Fruit fly (Drosophila melanogaster): Measurements from ENCODE around the gene Dscam4.

Gene Dscam4

dm6 chr3L:8315141-8315816 lies 76.8 kb downstream of the Dscam4 start, which contains the start of gene Cpsf6 (continued):
- TF ChIP-seq Ets21C (GFP tag; optimal IDR thresholded peaks at IDR 0.05): peak; percentile 30
- no peak for TF ChIP-seq CG11762 (GFP tag; optimal IDR thresholded peaks at IDR 0.05; ENCODE audit: insufficient read depth)
- TF ChIP-seq Eip78C (GFP tag): peak; percentile 74
- no peak for TF ChIP-seq Sox15 (GFP tag; optimal IDR thresholded peaks at IDR 0.05)
- TF ChIP-seq Smox (GFP tag; optimal IDR thresholded peaks at IDR 0.05): peak; percentile 45
- peak; percentile 14 for TF ChIP-seq Eip93F (GFP tag; optimal IDR thresholded peaks at IDR 0.05)
- TF ChIP-seq salr (GFP tag; optimal IDR thresholded peaks at IDR 0.05): peak in 1 of 2 experiments; percentile 24
- TF ChIP-seq CG11294 (GFP tag; IDR thresholded peaks at IDR 0.05): no peak
- peak; percentile 46 to 58 for TF ChIP-seq ss (GFP tag; optimal IDR thresholded peaks at IDR 0.05)

dm6 chr3L:8318916-8319506 lies 80.6 kb downstream of the Dscam4 start, which contains the start of gene CG43059:
Gene CG43059, minus strand, starts transcription at chr3L:8318966.
- TF ChIP-seq CG8632 (GFP tag; optimal IDR thresholded peaks at IDR 0.05) (no peak), net (GFP tag; optimal IDR thresholded peaks at IDR 0.05) (peak; percentile 45), dsx (GFP tag; optimal IDR thresholded peaks at IDR 0.05; ENCODE audit: poor library complexity, severe bottlenecking) (no peak), fkh (GFP tag; optimal IDR thresholded peaks at IDR 0.05) (no peak), Gug (GFP tag; IDR thresholded peaks at IDR 0.05) (peak; percentile 78), Hr38 (GFP tag; optimal IDR thresholded peaks at IDR 0.05) (no peak), Eip75B (GFP tag; optimal IDR thresholded peaks at IDR 0.05) (peak; percentile 32), salr (GFP tag; optimal IDR thresholded peaks at IDR 0.05) (peak in 1 of 2 experiments; percentile 34), CG11762 (GFP tag; optimal IDR thresholded peaks at IDR 0.05; ENCODE audit: insufficient read depth) (no peak), Lpt (GFP tag; optimal IDR thresholded peaks at IDR 0.05) (peak; percentile 71), CG10631 (GFP tag; optimal IDR thresholded peaks at IDR 0.05) (peak; percentile 52), Sox14 (GFP tag; optimal IDR thresholded peaks at IDR 0.05) (peak; percentile 27), CG32006 (GFP tag; optimal IDR thresholded peaks at IDR 0.05) (peak; percentile 88), CG6163 (GFP tag; IDR thresholded peaks at IDR 0.05) (peak; percentile 87), Eip78C (GFP tag) (peak; percentile 68), lz (GFP tag; optimal IDR thresholded peaks at IDR 0.05) (no peak), achi (GFP tag; optimal IDR thresholded peaks at IDR 0.05) (peak; percentile 64), CG9139 (GFP tag; optimal IDR thresholded peaks at IDR 0.05) (no peak), spab (GFP tag; optimal IDR thresholded peaks at IDR 0.05) (no peak), OdsH (GFP tag; optimal IDR thresholded peaks at IDR 0.05) (peak; percentile 50), Ets96B (tag; optimal IDR thresholded peaks at IDR 0.05) (no peak), fd59A (GFP tag; optimal IDR thresholded peaks at IDR 0.05) (no peak), pdm3 (GFP tag; optimal IDR thresholded peaks at IDR 0.05) (peak; percentile 52), CG11294 (GFP tag; IDR thresholded peaks at IDR 0.05) (peak; percentile 78), CG6854 (GFP tag; optimal IDR thresholded peaks at IDR 0.05) (no peak), CG1621 (tag; optimal IDR thresholded peaks at IDR 0.05) (no peak), topi (GFP tag; optimal IDR thresholded peaks at IDR 0.05) (no peak), Met (GFP tag; optimal IDR thresholded peaks at IDR 0.05) (no peak), CG4318 (GFP tag; optimal IDR thresholded peaks at IDR 0.05) (peak; percentile 65), CG8319 (GFP tag; optimal IDR thresholded peaks at IDR 0.05) (no peak), acj6 (GFP tag; optimal IDR thresholded peaks at IDR 0.05) (peak; percentile 38), CG31627 (GFP tag; optimal IDR thresholded peaks at IDR 0.05) (no peak), Sox15 (GFP tag; optimal IDR thresholded peaks at IDR 0.05) (no peak), CG3032 (tag; optimal IDR thresholded peaks at IDR 0.05) (no peak), esn (GFP tag; optimal IDR thresholded peaks at IDR 0.05) (no peak), svp (GFP tag) (peak; percentile 30), CG6276 (GFP tag; optimal IDR thresholded peaks at IDR 0.05) (peak; percentile 91), CG6808 (GFP tag; optimal IDR thresholded peaks at IDR 0.05) (no peak), CG10669 (GFP tag; optimal IDR thresholded peaks at IDR 0.05) (no peak), cyc (GFP tag; optimal IDR thresholded peaks at IDR 0.05) (no peak), Smox (GFP tag; optimal IDR thresholded peaks at IDR 0.05) (no peak), Hr4 (GFP tag; optimal IDR thresholded peaks at IDR 0.05) (peak; percentile 82), CG15336 (GFP tag; IDR thresholded peaks at IDR 0.05) (peak; percentile 94), eg (GFP tag; IDR thresholded peaks at IDR 0.05) (peak; percentile 93)

All from whole organism, prepupa.